Fruit fly (Drosophila melanogaster) Kc167 (cell line): ENCODE results near the gene Ir93a.

ENCODE experiments used
- Sin3A ChIP-seq: fragments of >200 bp; optimal IDR thresholded peaks from 2 replicates; lab custom pipeline; 2018; ENCODE audit warnings: missing external identifiers
- h ChIP-seq: fragments of >200 bp; optimal IDR thresholded peaks from 3 replicates; lab custom pipeline; 2018; ENCODE audit warnings: missing external identifiers

DNA sequence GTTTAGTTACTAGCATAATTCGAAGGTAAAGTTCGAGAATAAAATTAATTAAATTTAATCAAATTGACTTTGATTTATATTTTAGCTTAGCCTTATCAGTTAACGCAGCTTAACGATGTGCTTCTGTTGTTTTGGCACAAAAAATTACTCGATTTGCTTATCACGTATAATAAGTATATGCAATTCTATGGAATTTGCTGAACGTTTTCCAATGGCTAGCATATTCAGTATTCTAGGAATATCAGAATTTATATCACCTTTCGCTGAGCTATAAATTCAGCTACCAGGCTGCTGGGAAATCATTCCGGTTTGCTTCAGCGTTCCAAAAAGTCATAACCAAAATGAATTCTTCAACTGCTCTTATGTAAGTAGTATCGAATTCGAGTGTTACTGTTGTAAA lies 11.0 kb upstream of the Ir93a start, which contains the start of gene TotA:
- no peak for TF ChIP-seq h (lab: Kevin White, UChicago)
- no peak for TF ChIP-seq Sin3A (lab: Kevin White, UChicago)
